Worm (Caenorhabditis elegans): ENCODE results near the gene srt-70.

ce11 chrV:5273770-5274169 lies 14.4 kb upstream of the srt-70 start, which contains the start of gene natc-2:
- no peak for TF ChIP-seq med-1 (GFP tag; optimal IDR thresholded peaks at IDR 0.05; ENCODE audit: insufficient read depth)
- TF ChIP-seq cog-1 (tag; optimal IDR thresholded peaks at IDR 0.05), result no peak
- TF ChIP-seq tab-1 (GFP tag; IDR thresholded peaks at IDR 0.05), result no peak
- no peak for TF ChIP-seq T22C8.4 (GFP tag; IDR thresholded peaks at IDR 0.05)
- no peak for TF ChIP-seq flt-1 (GFP tag; IDR thresholded peaks at IDR 0.05)
- TF ChIP-seq ztf-29 (GFP tag; IDR thresholded peaks at IDR 0.05), result no peak
- no peak for TF ChIP-seq ref-1 (GFP tag; conservative IDR thresholded peaks at IDR 0.05)
- no peak for TF ChIP-seq klf-2 (GFP tag; conservative IDR thresholded peaks at IDR 0.05)
- no peak for TF ChIP-seq ztf-23 (GFP tag; IDR thresholded peaks at IDR 0.05)
